Fruit fly (Drosophila melanogaster) Kc167 (cell line): ENCODE results near the gene CG12012.

ENCODE experiments used
- Myc ChIP-seq: fragments of >200 bp; optimal IDR thresholded peaks from 2 replicates; lab custom pipeline; 2017; ENCODE audit warnings: missing external identifiers
- Sin3A ChIP-seq: fragments of >200 bp; optimal IDR thresholded peaks from 2 replicates; lab custom pipeline; 2018; ENCODE audit warnings: missing external identifiers
- psq ChIP-seq: fragments of >200 bp; optimal IDR thresholded peaks from 2 replicates; lab custom pipeline; 2017; ENCODE audit warnings: missing external identifiers

dm6 chr3L:3407481-3407880 is 30.9 kb downstream of the CG12012 start:
- TF ChIP-seq Myc (lab: Kevin White, UChicago) (no peak), psq (no peak), Sin3A (lab: Kevin White, UChicago) (no peak)
